Worm (Caenorhabditis elegans): ENCODE data around the gene C54F6.12.
A peak's percentile ranks its signal among the peaks of the same experiment; 100 is the strongest.

Gene C54F6.12

DNA sequence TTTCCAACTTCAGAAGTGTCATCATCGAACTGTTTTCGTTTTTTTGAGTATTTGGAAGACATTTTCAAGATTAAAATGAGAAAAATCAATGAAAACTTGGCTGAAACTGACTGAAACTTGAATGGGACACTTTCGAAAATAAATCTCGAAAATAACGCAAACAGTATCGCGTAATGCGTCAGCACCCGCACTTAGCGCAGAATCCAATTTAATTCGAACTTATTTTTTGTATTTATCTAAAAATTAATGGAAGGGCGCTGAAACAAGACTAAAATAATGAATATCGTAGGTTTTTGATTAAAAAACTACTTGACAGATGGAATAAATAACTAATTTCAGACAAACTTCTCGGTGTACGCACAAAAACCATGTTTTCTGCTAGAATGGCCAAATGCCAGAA is 37.6 kb upstream of the C54F6.12 start, which contains the start of the genes snu-66 and ints-9 (continued):
- TF ChIP-seq snpc-1.1 (tag; optimal IDR thresholded peaks at IDR 0.05; ENCODE audit: insufficient read depth) (peak; percentile 24), B0336.3 (GFP tag; IDR thresholded peaks at IDR 0.05) (no peak), somi-1 (GFP tag; optimal IDR thresholded peaks at IDR 0.05) (no peak), aptf-3 (GFP tag; IDR thresholded peaks at IDR 0.05) (no peak), ama-1 (optimal IDR thresholded peaks at IDR 0.05) (no peak), ama-1 (GFP tag; optimal IDR thresholded peaks at IDR 0.05) (no peak), egl-18 (GFP tag; IDR thresholded peaks at IDR 0.05) (no peak), nfyb-1 (GFP tag; IDR thresholded peaks at IDR 0.05) (no peak), mcd-1 (GFP tag; IDR thresholded peaks at IDR 0.05) (peak; percentile 80), ztf-6 (GFP tag; IDR thresholded peaks at IDR 0.05) (no peak), nhr-80 (tag; optimal IDR thresholded peaks at IDR 0.05) (peak; percentile 1), pha-4 (tag; optimal IDR thresholded peaks at IDR 0.05) (no peak), mes-4 (tag; optimal IDR thresholded peaks at IDR 0.05) (no peak), lin-40 (tag; optimal IDR thresholded peaks at IDR 0.05) (peak; percentile 43), T26A5.8 (tag; optimal IDR thresholded peaks at IDR 0.05) (no peak), akir-1 (GFP tag; optimal IDR thresholded peaks at IDR 0.05) (no peak), nhr-90 (tag; optimal IDR thresholded peaks at IDR 0.05) (no peak), dpff-1 (tag; optimal IDR thresholded peaks at IDR 0.05) (no peak), hlh-12 (tag; optimal IDR thresholded peaks at IDR 0.05) (no peak), madf-6 (GFP tag; IDR thresholded peaks at IDR 0.05) (peak; percentile 41; the same call in 1 of the 2 replicates), sea-2 (GFP tag; IDR thresholded peaks at IDR 0.05) (no peak), ekl-4 (GFP tag; IDR thresholded peaks at IDR 0.05) (no peak), cebp-2 (GFP tag; IDR thresholded peaks at IDR 0.05) (no peak), pbrm-1 (GFP tag; IDR thresholded peaks at IDR 0.05) (peak; percentile 7; the same call in 1 of the 2 replicates), ztf-18 (tag; optimal IDR thresholded peaks at IDR 0.05) (peak; percentile 93), F10E7.11 (tag; optimal IDR thresholded peaks at IDR 0.05) (no peak), unc-62 (GFP tag; optimal IDR thresholded peaks at IDR 0.05) (no peak), hlh-26 (GFP tag; conservative IDR thresholded peaks at IDR 0.05) (no peak), ceh-91 (GFP tag; IDR thresholded peaks at IDR 0.05) (0 out of 2 replicates have a peak, but pooled peaks have one; percentile 11), K11D2.4 (GFP tag; IDR thresholded peaks at IDR 0.05) (no peak), let-607 (tag; optimal IDR thresholded peaks at IDR 0.05) (no peak), snpc-4 (GFP tag; optimal IDR thresholded peaks at IDR 0.05) (no peak), snpc-4 (tag; optimal IDR thresholded peaks at IDR 0.05) (peak in 2 of 4 experiments; percentile 34 to 47), lsl-1 (GFP tag; optimal IDR thresholded peaks at IDR 0.05) (peak; percentile 41), lin-26 (GFP tag; IDR thresholded peaks at IDR 0.05) (no peak)

ce11 chrV:7570955-7571354 is 33.0 kb upstream of the C54F6.12 start, which contains the start of gene F19F10.14:
F19F10.14 (minus strand) TSS chrV:7571055.
- TF ChIP-seq C17E4.6 (GFP tag; IDR thresholded peaks at IDR 0.05) (no peak), bed-1 (GFP tag; IDR thresholded peaks at IDR 0.05) (no peak), hlh-26 (GFP tag; conservative IDR thresholded peaks at IDR 0.05) (no peak), mel-28 (tag; optimal IDR thresholded peaks at IDR 0.05; ENCODE audit: borderline replicate concordance) (no peak), rcor-1 (GFP tag; IDR thresholded peaks at IDR 0.05) (no peak), F52B5.7 (tag; optimal IDR thresholded peaks at IDR 0.05) (no peak), lsy-27 (tag; optimal IDR thresholded peaks at IDR 0.05; ENCODE audit: borderline replicate concordance, insufficient read depth) (no peak), pha-4 (tag; optimal IDR thresholded peaks at IDR 0.05) (no peak), unc-130 (GFP tag; optimal IDR thresholded peaks at IDR 0.05) (no peak), lin-40 (tag; optimal IDR thresholded peaks at IDR 0.05) (no peak), rpc-1 (optimal IDR thresholded peaks at IDR 0.05) (no peak), rpc-1 (tag; optimal IDR thresholded peaks at IDR 0.05) (no peak), Y95B8A.8 (GFP tag; IDR thresholded peaks at IDR 0.05) (no peak), ztf-28 (GFP tag; IDR thresholded peaks at IDR 0.05) (no peak), fkh-3 (tag; optimal IDR thresholded peaks at IDR 0.05) (no peak), aptf-3 (GFP tag; IDR thresholded peaks at IDR 0.05) (no peak), mcd-1 (GFP tag; IDR thresholded peaks at IDR 0.05) (no peak), Y53G8AR.9 (GFP tag; conservative IDR thresholded peaks at IDR 0.05) (no peak), B0261.1 (tag; optimal IDR thresholded peaks at IDR 0.05) (no peak)
